Fruit fly (Drosophila melanogaster) whole organism, embryonic: ENCODE measurements around the gene Sec8.
A peak's percentile ranks its signal among the peaks of the same experiment; 100 is the strongest.

Experiments used
- Antp ChIP-seq: fragments of 200-800 bp; sonication (Bioruptor generic); optimal IDR thresholded peaks from 3 replicates; lab custom pipeline; 2016; ENCODE audit warnings: missing biosample characterization, missing genetic modification characterization
- CG10565 ChIP-seq: fragments of 200-800 bp; sonication (Bioruptor generic); optimal IDR thresholded peaks from 3 replicates; lab custom pipeline; 2016; ENCODE audit warnings: missing biosample characterization, mild to moderate bottlenecking, missing genetic modification characterization
- CG13287 ChIP-seq: fragments of 200-800 bp; sonication (Bioruptor generic); IDR thresholded peaks from 2 replicates; pipeline ENCODE4 v1.3.6; 2022; ENCODE audit warnings: missing biosample characterization, missing genetic modification characterization; ENCODE audit not compliant: partially characterized antibody
- CG13775 ChIP-seq: fragments of 200-800 bp; sonication (Bioruptor generic); optimal IDR thresholded peaks from 3 replicates; lab custom pipeline; 2017; ENCODE audit warnings: missing biosample characterization, mild to moderate bottlenecking, missing genetic modification characterization
- CG14860 ChIP-seq: fragments of 200-800 bp; sonication (Bioruptor generic); IDR thresholded peaks from 3 replicates; pipeline ENCODE4 v1.3.6; 2022; ENCODE audit warnings: missing biosample characterization, missing genetic modification characterization; ENCODE audit not compliant: partially characterized antibody
- CG1602 ChIP-seq: fragments of 200-800 bp; sonication (Bioruptor generic); optimal IDR thresholded peaks from 3 replicates; lab custom pipeline; 2016; ENCODE audit warnings: missing biosample characterization, missing genetic modification characterization
- CG17912 ChIP-seq: fragments of 200-800 bp; sonication (Bioruptor generic); optimal IDR thresholded peaks from 2 replicates; lab custom pipeline; 2018; ENCODE audit warnings: missing biosample characterization, mild to moderate bottlenecking, missing genetic modification characterization
- CG1832 ChIP-seq: fragments of 200-800 bp; sonication (Bioruptor generic); optimal IDR thresholded peaks from 2 replicates; lab custom pipeline; 2017; ENCODE audit warnings: missing biosample characterization, mild to moderate bottlenecking, missing genetic modification characterization, inconsistent platforms
- CG18599 ChIP-seq: fragments of 200-800 bp; sonication (Bioruptor generic); optimal IDR thresholded peaks from 3 replicates; lab custom pipeline; 2017; ENCODE audit warnings: missing biosample characterization, missing genetic modification characterization, mild to moderate bottlenecking, moderate library complexity, missing genetic modification reagents
- CG2120 ChIP-seq: fragments of 200-800 bp; sonication (Bioruptor generic); optimal IDR thresholded peaks from 3 replicates; lab custom pipeline; 2016; ENCODE audit warnings: missing biosample characterization, missing genetic modification characterization
- CG2129 ChIP-seq: fragments of 200-800 bp; sonication (Bioruptor generic); IDR thresholded peaks from 2 replicates; pipeline ENCODE4 v1.3.6; 2022; ENCODE audit warnings: missing biosample characterization, missing genetic modification characterization; ENCODE audit not compliant: partially characterized antibody
- CG3065 ChIP-seq: fragments of 200-800 bp; sonication (Bioruptor generic); optimal IDR thresholded peaks from 2 replicates; lab custom pipeline; 2016; ENCODE audit warnings: missing biosample characterization, missing genetic modification characterization
- CG3407 ChIP-seq: fragments of 200-800 bp; sonication (Bioruptor generic); optimal IDR thresholded peaks from 2 replicates; lab custom pipeline; 2018; ENCODE audit warnings: missing biosample characterization, mild to moderate bottlenecking, missing genetic modification characterization
- CG4707 ChIP-seq: fragments of 200-800 bp; sonication (Bioruptor generic); optimal IDR thresholded peaks from 2 replicates; lab custom pipeline; 2018; ENCODE audit warnings: missing biosample characterization, mild to moderate bottlenecking, missing genetic modification characterization, moderate library complexity
- CG5953 ChIP-seq: fragments of 200-800 bp; sonication (Bioruptor generic); IDR thresholded peaks from 2 replicates; pipeline ENCODE4 v1.3.6; 2022; ENCODE audit warnings: missing biosample characterization, missing genetic modification characterization
- CG6654 ChIP-seq: fragments of 200-800 bp; sonication (Bioruptor generic); optimal IDR thresholded peaks from 2 replicates; lab custom pipeline; 2017; ENCODE audit warnings: missing biosample characterization, mild to moderate bottlenecking, missing genetic modification characterization
- CG7357 ChIP-seq: fragments of 200-800 bp; sonication (Bioruptor generic); IDR thresholded peaks from 3 replicates; pipeline ENCODE4 v1.3.6; 2022; ENCODE audit warnings: missing biosample characterization, missing genetic modification characterization
- CG7745 ChIP-seq: fragments of 200-800 bp; sonication (Bioruptor generic); optimal IDR thresholded peaks from 2 replicates; lab custom pipeline; 2018; ENCODE audit warnings: missing biosample characterization, mild to moderate bottlenecking, missing genetic modification characterization, moderate library complexity
- CG9215 ChIP-seq: fragments of 200-800 bp; sonication (Bioruptor generic); IDR thresholded peaks from 2 replicates; pipeline ENCODE4 v1.3.6; 2022; ENCODE audit warnings: missing biosample characterization, missing genetic modification characterization
- CG9797 ChIP-seq: fragments of 200-800 bp; sonication (Bioruptor generic); optimal IDR thresholded peaks from 3 replicates; lab custom pipeline; 2018; ENCODE audit warnings: missing biosample characterization, mild to moderate bottlenecking, missing genetic modification characterization
- D ChIP-seq, 2 experiments: fragments of 200-800 bp in 1 of 2; fragments of >200 bp in 1 of 2; sonication (Bioruptor generic) in 1 of 2; optimal IDR thresholded peaks; 2 replicates in 1 of 2; 3 replicates in 1 of 2; lab custom pipeline; 2017; ENCODE audit warnings: mild to moderate bottlenecking in 1 of 2, missing biosample characterization in 1 of 2, missing genetic modification characterization in 1 of 2, missing genetic modification reagents in 1 of 2
- Dad ChIP-seq: fragments of 200-800 bp; sonication (Bioruptor generic); optimal IDR thresholded peaks from 3 replicates; lab custom pipeline; 2016; ENCODE audit warnings: missing biosample characterization, missing genetic modification characterization
- Dip2 ChIP-seq: fragments of 200-800 bp; sonication (Bioruptor generic); IDR thresholded peaks from 2 replicates; pipeline ENCODE4 v1.3.6; 2022; ENCODE audit warnings: missing biosample characterization, missing genetic modification characterization
- Dll ChIP-seq: fragments of 200-800 bp; sonication (Bioruptor generic); IDR thresholded peaks from 4 replicates; pipeline ENCODE4 v1.3.6; 2022; ENCODE audit warnings: missing biosample characterization, missing genetic modification characterization; ENCODE audit not compliant: partially characterized antibody
- Ets65A ChIP-seq: fragments of 200-800 bp; sonication (Bioruptor generic); peaks from one replicate; lab custom pipeline; 2016; ENCODE audit warnings: missing biosample characterization, missing genetic modification characterization
- HmgD ChIP-seq: fragments of 200-800 bp; sonication (Bioruptor generic); optimal IDR thresholded peaks from 3 replicates; lab custom pipeline; 2016; ENCODE audit warnings: missing biosample characterization, missing genetic modification characterization
- Hr39 ChIP-seq: fragments of >200 bp; optimal IDR thresholded peaks from 2 replicates; lab custom pipeline; 2017
- Hsf ChIP-seq: fragments of 200-800 bp; sonication (Bioruptor generic); optimal IDR thresholded peaks from 3 replicates; lab custom pipeline; 2016; ENCODE audit warnings: missing biosample characterization, missing genetic modification characterization
- Med ChIP-seq: fragments of 200-800 bp; sonication (Bioruptor generic); peaks from one replicate; lab custom pipeline; 2016; ENCODE audit warnings: missing biosample characterization, missing genetic modification characterization, mild to moderate bottlenecking, inconsistent platforms, moderate library complexity
- NFAT ChIP-seq: fragments of 200-800 bp; sonication (Bioruptor generic); IDR thresholded peaks from 2 replicates; pipeline ENCODE4 v1.3.6; 2022; ENCODE audit warnings: missing biosample characterization, missing genetic modification characterization
- Oaz ChIP-seq: fragments of 200-800 bp; sonication (Bioruptor generic); IDR thresholded peaks from 2 replicates; pipeline ENCODE4 v1.3.6; 2022; ENCODE audit warnings: missing biosample characterization, missing genetic modification characterization
- Rx ChIP-seq: fragments of 200-800 bp; sonication (Bioruptor generic); IDR thresholded peaks from 2 replicates; pipeline ENCODE4 v1.3.6; 2022; ENCODE audit warnings: missing biosample characterization, missing genetic modification characterization
- Sry-β ChIP-seq: fragments of 200-800 bp; sonication (Bioruptor generic); optimal IDR thresholded peaks from 2 replicates; lab custom pipeline; 2018; ENCODE audit warnings: missing biosample characterization, mild to moderate bottlenecking, missing genetic modification characterization, moderate library complexity
- Xrp1 ChIP-seq: fragments of 200-800 bp; sonication (Bioruptor generic); IDR thresholded peaks from 2 replicates; pipeline ENCODE4 v1.3.6; 2022; ENCODE audit warnings: missing biosample characterization, missing genetic modification characterization
- bsh ChIP-seq, 2 experiments: fragments of 200-800 bp; sonication (Bioruptor generic); optimal IDR thresholded peaks; 2 replicates each; lab custom pipeline; 2017 to 2018; ENCODE audit warnings: mild to moderate bottlenecking in 2 of 2, missing biosample characterization in 2 of 2, missing genetic modification characterization in 2 of 2, moderate library complexity in 1 of 2
- chn ChIP-seq: fragments of 200-800 bp; sonication (Bioruptor generic); optimal IDR thresholded peaks from 2 replicates; lab custom pipeline; 2016; ENCODE audit warnings: missing biosample characterization, missing genetic modification characterization
- da ChIP-seq: fragments of 200-800 bp; sonication (Bioruptor generic); optimal IDR thresholded peaks from 2 replicates; lab custom pipeline; 2016; ENCODE audit warnings: missing biosample characterization, missing genetic modification characterization
- dati ChIP-seq: fragments of 200-800 bp; sonication (Bioruptor generic); IDR thresholded peaks from 2 replicates; pipeline ENCODE4 v1.3.6; 2022; ENCODE audit warnings: missing biosample characterization, missing genetic modification characterization
- eve ChIP-seq, 2 experiments: fragments of >200 bp; optimal IDR thresholded peaks; 2 replicates each; lab custom pipeline; 2017; ENCODE audit warnings: missing biosample characterization in 2 of 2, missing genetic modification characterization in 2 of 2
- gsb ChIP-seq: fragments of 200-800 bp; sonication (Bioruptor generic); IDR thresholded peaks from 2 replicates; pipeline ENCODE4 v1.3.6; 2022; ENCODE audit warnings: missing biosample characterization, missing genetic modification characterization
- hkb ChIP-seq, 2 experiments: fragments of 200-800 bp in 1 of 2; fragments of >200 bp in 1 of 2; sonication (Bioruptor generic) in 1 of 2; IDR thresholded peaks in 1 of 2; optimal IDR thresholded peaks in 1 of 2; 2 replicates each; pipeline versions ENCODE4 v1.3.6 to Lab custom; 2017 to 2022; ENCODE audit warnings: missing biosample characterization in 1 of 2, missing genetic modification characterization in 1 of 2
- phol ChIP-seq: fragments of 200-800 bp; sonication (Bioruptor generic); optimal IDR thresholded peaks from 3 replicates; lab custom pipeline; 2018; ENCODE audit warnings: missing biosample characterization, mild to moderate bottlenecking, missing genetic modification characterization, moderate library complexity
- prd ChIP-seq, 3 experiments: fragments of >200 bp in 2 of 3; fragments of 200-800 bp in 1 of 3; sonication (Bioruptor generic) in 1 of 3; optimal IDR thresholded peaks in 2 of 3; IDR thresholded peaks in 1 of 3; 2 replicates in 2 of 3; 3 replicates in 1 of 3; pipeline versions ENCODE4 v1.3.6 to Lab custom; 2017 to 2022; ENCODE audit warnings: missing biosample characterization in 1 of 3, missing genetic modification characterization in 1 of 3
- run ChIP-seq: fragments of 200-800 bp; sonication (Bioruptor generic); optimal IDR thresholded peaks from 3 replicates; lab custom pipeline; 2018; ENCODE audit warnings: missing biosample characterization, mild to moderate bottlenecking, missing genetic modification characterization
- shn ChIP-seq: fragments of 200-800 bp; sonication (Bioruptor generic); optimal IDR thresholded peaks from 3 replicates; lab custom pipeline; 2016; ENCODE audit warnings: missing biosample characterization, missing genetic modification characterization
- tap ChIP-seq: fragments of 200-800 bp; optimal IDR thresholded peaks from 3 replicates; lab custom pipeline; 2019; ENCODE audit warnings: missing biosample characterization, mild to moderate bottlenecking, missing genetic modification characterization, moderate library complexity
- tx ChIP-seq: fragments of 200-800 bp; sonication (Bioruptor generic); optimal IDR thresholded peaks from 2 replicates; lab custom pipeline; 2016; ENCODE audit warnings: missing biosample characterization, missing genetic modification characterization
- vfl ChIP-seq: fragments of 200-800 bp; sonication (Bioruptor generic); optimal IDR thresholded peaks from 2 replicates; lab custom pipeline; 2016; ENCODE audit warnings: missing biosample characterization, missing genetic modification characterization
- vvl ChIP-seq: fragments of 200-800 bp; sonication (Bioruptor generic); IDR thresholded peaks from 2 replicates; pipeline ENCODE4 v1.3.6; 2022; ENCODE audit warnings: missing biosample characterization, missing genetic modification characterization

Sec8 gene

dm6 chr3R:5758624-5759209, at the start of gene Sec8 (continued):
- TF ChIP-seq CG6654 (no peak), Rx (GFP tag; lab: Robert Waterston, UW) (no peak), bsh (GFP tag; optimal IDR thresholded peaks at IDR 0.05; lab: Kevin White, UChicago) (no peak), run (tag; lab: Kevin White, UChicago) (no peak), CG7357 (GFP tag; lab: Robert Waterston, UW) (no peak), CG1832 (no peak), Sry-β (GFP tag; lab: Kevin White, UChicago) (no peak), Med (GFP tag; lab: Kevin White, UChicago) (peak; percentile 93), NFAT (GFP tag; lab: Robert Waterston, UW) (no peak; the same call in 1 of the 2 replicates), da (GFP tag; lab: Kevin White, UChicago) (no peak), CG10565 (GFP tag; lab: Kevin White, UChicago) (no peak), eve (GFP tag; optimal IDR thresholded peaks at IDR 0.05; lab: Kevin White, UChicago) (no peak), CG4707 (GFP tag; lab: Kevin White, UChicago) (no peak), CG18599 (GFP tag; lab: Kevin White, UChicago) (no peak), vfl (GFP tag; lab: Kevin White, UChicago) (no peak), vvl (GFP tag; lab: Robert Waterston, UW) (peak; percentile 51), CG9215 (no peak), CG3407 (GFP tag; lab: Kevin White, UChicago) (no peak), Oaz (GFP tag; lab: Robert Waterston, UW) (no peak), Xrp1 (GFP tag; lab: Robert Waterston, UW) (no peak), CG13287 (GFP tag; lab: Robert Waterston, UW) (peak; percentile 91), Dad (GFP tag; lab: Kevin White, UChicago) (peak; percentile 57), chn (GFP tag; lab: Kevin White, UChicago) (peak; percentile 22), hkb (optimal IDR thresholded peaks at IDR 0.05; lab: Kevin White, UChicago) (no peak), hkb (GFP tag; IDR thresholded peaks at IDR 0.05; lab: Robert Waterston, UW) (no peak), CG2120 (GFP tag; lab: Kevin White, UChicago) (peak; percentile 68), HmgD (peak; percentile 44), CG7745 (no peak), tx (peak; percentile 40), CG17912 (no peak), CG13775 (GFP tag; lab: Kevin White, UChicago) (peak; percentile 18), D (optimal IDR thresholded peaks at IDR 0.05; lab: Kevin White, UChicago) (no peak), D (GFP tag; optimal IDR thresholded peaks at IDR 0.05; lab: Kevin White, UChicago) (no peak), Ets65A (GFP tag; lab: Kevin White, UChicago) (peak; percentile 94), Dip2 (no peak), Antp (GFP tag; lab: Kevin White, UChicago) (peak; percentile 49), CG14860 (peak; percentile 65), CG3065 (no peak), tap (tag; lab: Kevin White, UChicago) (no peak), shn (peak; percentile 27), phol (tag; lab: Kevin White, UChicago) (peak; percentile 53), gsb (GFP tag; lab: Robert Waterston, UW) (no peak), Dll (GFP tag; lab: Robert Waterston, UW) (peak; percentile 83), CG2129 (GFP tag; lab: Robert Waterston, UW) (peak; percentile 78), CG9797 (GFP tag; lab: Kevin White, UChicago) (peak; percentile 69), prd (optimal IDR thresholded peaks at IDR 0.05; lab: Kevin White, UChicago) (no peak), prd (GFP tag; IDR thresholded peaks at IDR 0.05; lab: Robert Waterston, UW) (peak; percentile 54; the same call in 2 of the 3 replicates), CG1602 (GFP tag; lab: Kevin White, UChicago) (peak; percentile 4), Hsf (peak; percentile 53), Hr39 (lab: Kevin White, UChicago) (no peak), dati (no peak), CG5953 (GFP tag; lab: Robert Waterston, UW) (no peak)
